Fruit fly (Drosophila melanogaster) whole organism, embryonic: ENCODE results near the gene Sik2.

Experiments used
- Blimp-1 ChIP-seq: fragments of 200-800 bp; sonication (Bioruptor generic); optimal IDR thresholded peaks from 3 replicates; lab custom pipeline; 2018; ENCODE audit warnings: missing biosample characterization, missing genetic modification characterization, mild to moderate bottlenecking, moderate library complexity, missing genetic modification reagents
- BtbVII ChIP-seq: fragments of 200-800 bp; sonication (Bioruptor generic); optimal IDR thresholded peaks from 3 replicates; lab custom pipeline; 2017; ENCODE audit warnings: missing biosample characterization, mild to moderate bottlenecking, missing genetic modification characterization
- CG10267 ChIP-seq: fragments of 200-800 bp; sonication (Bioruptor generic); optimal IDR thresholded peaks from 2 replicates; lab custom pipeline; 2018; ENCODE audit warnings: missing biosample characterization, mild to moderate bottlenecking, missing genetic modification characterization, moderate library complexity
- CG10321 ChIP-seq: fragments of 200-800 bp; sonication (Bioruptor generic); IDR thresholded peaks from 2 replicates; pipeline ENCODE4 v1.3.6; 2022; ENCODE audit warnings: missing biosample characterization, missing genetic modification characterization
- CG11696 ChIP-seq: fragments of 200-800 bp; sonication (Bioruptor generic); IDR thresholded peaks from 2 replicates; pipeline ENCODE4 v1.3.6; 2022; ENCODE audit warnings: missing biosample characterization, missing genetic modification characterization
- CG12391 ChIP-seq: fragments of 200-800 bp; sonication (Bioruptor generic); optimal IDR thresholded peaks from 3 replicates; lab custom pipeline; 2018; ENCODE audit warnings: missing biosample characterization, mild to moderate bottlenecking, missing genetic modification characterization, moderate library complexity
- CG14014 ChIP-seq: fragments of 200-800 bp; sonication (Bioruptor generic); IDR thresholded peaks from 2 replicates; pipeline ENCODE4 v1.3.6; 2022; ENCODE audit warnings: missing biosample characterization, missing genetic modification characterization
- CG1792 ChIP-seq: fragments of 200-800 bp; sonication (Bioruptor generic); optimal IDR thresholded peaks from 2 replicates; lab custom pipeline; 2016; ENCODE audit warnings: missing biosample characterization, missing genetic modification characterization
- CG2712 ChIP-seq: fragments of 200-800 bp; optimal IDR thresholded peaks from 3 replicates; lab custom pipeline; 2019; ENCODE audit warnings: missing biosample characterization, mild to moderate bottlenecking, missing genetic modification characterization, moderate library complexity
- CG32767 ChIP-seq: fragments of 200-800 bp; sonication (Bioruptor generic); IDR thresholded peaks from 2 replicates; pipeline ENCODE4 v1.3.6; 2022; ENCODE audit warnings: missing biosample characterization, missing genetic modification characterization
- CG33213 ChIP-seq: fragments of 200-800 bp; sonication (Bioruptor generic); optimal IDR thresholded peaks from 3 replicates; lab custom pipeline; 2016; ENCODE audit warnings: missing biosample characterization, missing genetic modification characterization
- CG33557 ChIP-seq: fragments of 200-800 bp; sonication (Bioruptor generic); optimal IDR thresholded peaks from 2 replicates; lab custom pipeline; 2019; ENCODE audit warnings: missing biosample characterization, mild to moderate bottlenecking, missing genetic modification characterization, moderate library complexity
- CG3726 ChIP-seq: fragments of 200-800 bp; sonication (Bioruptor generic); IDR thresholded peaks from 3 replicates; pipeline ENCODE4, ENCODE4 v1.3.6; 2022; ENCODE audit warnings: missing biosample characterization, missing genetic modification characterization
- CG4404 ChIP-seq: fragments of 200-800 bp; sonication (Bioruptor generic); IDR thresholded peaks from 2 replicates; pipeline ENCODE4 v1.3.6; 2022; ENCODE audit warnings: missing biosample characterization, missing genetic modification characterization
- CG4617 ChIP-seq: fragments of 200-800 bp; sonication (Bioruptor generic); optimal IDR thresholded peaks from 3 replicates; lab custom pipeline; 2016; ENCODE audit warnings: missing biosample characterization, missing genetic modification characterization, borderline replicate concordance
- CG7987 ChIP-seq: fragments of 200-800 bp; sonication (Bioruptor generic); optimal IDR thresholded peaks from 2 replicates; lab custom pipeline; 2018; ENCODE audit warnings: missing biosample characterization, mild to moderate bottlenecking, missing genetic modification characterization, moderate library complexity
- CG9817 ChIP-seq: fragments of 200-800 bp; sonication (Bioruptor generic); optimal IDR thresholded peaks from 2 replicates; lab custom pipeline; 2018; ENCODE audit warnings: missing biosample characterization, mild to moderate bottlenecking, missing genetic modification characterization, moderate library complexity
- Dfd ChIP-seq, 2 experiments: fragments of >200 bp; optimal IDR thresholded peaks; 2 replicates each; lab custom pipeline; 2017; ENCODE audit warnings: missing biosample characterization in 2 of 2, missing genetic modification characterization in 2 of 2
- Fer1 ChIP-seq: fragments of 200-800 bp; sonication (Bioruptor generic); optimal IDR thresholded peaks from 2 replicates; lab custom pipeline; 2017; ENCODE audit warnings: missing biosample characterization, mild to moderate bottlenecking, missing genetic modification characterization
- Gug ChIP-seq: fragments of 200-800 bp; sonication (Bioruptor generic); IDR thresholded peaks from 4 replicates; pipeline ENCODE4 v1.3.6; 2022; ENCODE audit warnings: missing biosample characterization, missing genetic modification characterization
- H15 ChIP-seq: fragments of 200-800 bp; sonication (Bioruptor generic); IDR thresholded peaks from 3 replicates; pipeline ENCODE4 v1.3.6; 2022; ENCODE audit warnings: missing biosample characterization, missing genetic modification characterization
- H2.0 ChIP-seq: fragments of 200-800 bp; sonication (Bioruptor generic); IDR thresholded peaks from 2 replicates; pipeline ENCODE4 v1.3.6; 2022; ENCODE audit warnings: missing biosample characterization, missing genetic modification characterization
- HLH54F ChIP-seq: fragments of 200-800 bp; sonication (Bioruptor generic); optimal IDR thresholded peaks from 3 replicates; lab custom pipeline; 2016; ENCODE audit warnings: missing biosample characterization, missing genetic modification characterization
- Hr51 ChIP-seq, 2 experiments: fragments of 200-800 bp; sonication (Bioruptor generic); optimal IDR thresholded peaks; 2 replicates in 1 of 2; 3 replicates in 1 of 2; lab custom pipeline; 2016 to 2018; ENCODE audit warnings: missing biosample characterization in 2 of 2, missing genetic modification characterization in 2 of 2, mild to moderate bottlenecking in 1 of 2, moderate library complexity in 1 of 2
- Scr ChIP-seq: fragments of 200-800 bp; sonication (Bioruptor generic); IDR thresholded peaks from 2 replicates; pipeline ENCODE4 v1.3.6; 2022; ENCODE audit warnings: missing biosample characterization, missing genetic modification characterization; ENCODE audit not compliant: partially characterized antibody
- Sry-δ ChIP-seq: fragments of 200-800 bp; sonication (Bioruptor generic); optimal IDR thresholded peaks from 2 replicates; lab custom pipeline; 2016; ENCODE audit warnings: missing biosample characterization, missing genetic modification characterization
- Vsx1 ChIP-seq: fragments of 200-800 bp; sonication (Bioruptor generic); optimal IDR thresholded peaks from 2 replicates; lab custom pipeline; 2017; ENCODE audit warnings: missing biosample characterization, mild to moderate bottlenecking, missing genetic modification characterization, missing genetic modification reagents
- amos ChIP-seq: fragments of 200-800 bp; sonication (Bioruptor generic); IDR thresholded peaks from 2 replicates; pipeline ENCODE4 v1.3.6; 2022; ENCODE audit warnings: missing biosample characterization, missing genetic modification characterization; ENCODE audit not compliant: partially characterized antibody
- ash1 ChIP-seq: fragments of 200-800 bp; sonication (Bioruptor generic); optimal IDR thresholded peaks from 2 replicates; lab custom pipeline; 2018; ENCODE audit warnings: missing biosample characterization, mild to moderate bottlenecking, missing genetic modification characterization
- bsh ChIP-seq, 2 experiments: fragments of 200-800 bp; sonication (Bioruptor generic); optimal IDR thresholded peaks; 2 replicates each; lab custom pipeline; 2017 to 2018; ENCODE audit warnings: mild to moderate bottlenecking in 2 of 2, missing biosample characterization in 2 of 2, missing genetic modification characterization in 2 of 2, moderate library complexity in 1 of 2
- corto ChIP-seq: fragments of 200-800 bp; sonication (Bioruptor generic); optimal IDR thresholded peaks from 2 replicates; lab custom pipeline; 2016; ENCODE audit warnings: missing biosample characterization, mild to moderate bottlenecking, missing genetic modification characterization, moderate library complexity
- danr ChIP-seq: fragments of 200-800 bp; sonication (Bioruptor generic); IDR thresholded peaks from 2 replicates; pipeline ENCODE4 v1.3.6; 2022; ENCODE audit warnings: missing biosample characterization, missing genetic modification characterization
- dm ChIP-seq: fragments of 200-800 bp; sonication (Bioruptor generic); optimal IDR thresholded peaks from 3 replicates; lab custom pipeline; 2016; ENCODE audit warnings: missing biosample characterization, missing genetic modification characterization
- esg ChIP-seq: fragments of 200-800 bp; sonication (Bioruptor generic); conservative IDR thresholded peaks from 2 replicates; pipeline ENCODE4 v1.3.6; 2022; ENCODE audit warnings: missing biosample characterization, missing genetic modification characterization
- fd3F ChIP-seq: fragments of 200-800 bp; sonication (Bioruptor generic); optimal IDR thresholded peaks from 2 replicates; lab custom pipeline; 2018; ENCODE audit warnings: missing biosample characterization, mild to moderate bottlenecking, missing genetic modification characterization, moderate library complexity
- fd64A ChIP-seq: fragments of 200-800 bp; sonication (Bioruptor generic); optimal IDR thresholded peaks from 3 replicates; lab custom pipeline; 2018; ENCODE audit warnings: missing biosample characterization, mild to moderate bottlenecking, missing genetic modification characterization
- gro ChIP-seq: fragments of 200-800 bp; sonication (Bioruptor generic); optimal IDR thresholded peaks from 2 replicates; lab custom pipeline; 2016; ENCODE audit warnings: missing biosample characterization, missing genetic modification characterization
- klu ChIP-seq: fragments of 200-800 bp; sonication (Bioruptor generic); IDR thresholded peaks from 2 replicates; pipeline ENCODE4 v1.3.6; 2022; ENCODE audit warnings: missing biosample characterization, missing genetic modification characterization
- lola ChIP-seq, 3 experiments: fragments of >200 bp in 2 of 3; fragments of 200-800 bp in 1 of 3; sonication (Bioruptor generic) in 1 of 3; optimal IDR thresholded peaks; 2 replicates each; lab custom pipeline; 2017 to 2019; ENCODE audit warnings: missing biosample characterization in 3 of 3, missing genetic modification characterization in 3 of 3, mild to moderate bottlenecking in 1 of 3, moderate library complexity in 1 of 3
- mirr ChIP-seq: fragments of 200-800 bp; sonication (Bioruptor generic); optimal IDR thresholded peaks from 3 replicates; lab custom pipeline; 2018; ENCODE audit warnings: missing biosample characterization, mild to moderate bottlenecking, missing genetic modification characterization
- otp ChIP-seq: fragments of 200-800 bp; sonication (Bioruptor generic); IDR thresholded peaks from 3 replicates; pipeline ENCODE4, ENCODE4 v1.3.6; 2022; ENCODE audit warnings: missing biosample characterization, missing genetic modification characterization
- pan ChIP-seq, 4 experiments: fragments of >200 bp in 3 of 4; fragments of 200-800 bp in 1 of 4; sonication (Bioruptor generic) in 1 of 4; optimal IDR thresholded peaks in 3 of 4; IDR thresholded peaks in 1 of 4; 2 replicates each; pipeline versions ENCODE4 v1.3.6 to Lab custom; 2017 to 2022; ENCODE audit warnings: missing biosample characterization in 2 of 4, missing genetic modification characterization in 2 of 4, mixed read lengths in 1 of 4
- salm ChIP-seq: fragments of 200-800 bp; sonication (Bioruptor generic); optimal IDR thresholded peaks from 2 replicates; lab custom pipeline; 2018; ENCODE audit warnings: missing biosample characterization, mild to moderate bottlenecking, missing genetic modification characterization
- ssp ChIP-seq: fragments of 200-800 bp; sonication (Bioruptor generic); IDR thresholded peaks from 2 replicates; pipeline ENCODE4 v1.3.6; 2022; ENCODE audit warnings: missing biosample characterization, missing genetic modification characterization
- stc ChIP-seq: fragments of 200-800 bp; sonication (Bioruptor generic); IDR thresholded peaks from 2 replicates; pipeline ENCODE4 v1.3.6; 2022; ENCODE audit warnings: missing biosample characterization, missing genetic modification characterization
- tgo ChIP-seq: fragments of 200-800 bp; sonication (Bioruptor generic); IDR thresholded peaks from 3 replicates; pipeline ENCODE4 v1.3.6; 2022; ENCODE audit warnings: missing biosample characterization, missing genetic modification characterization
- trem ChIP-seq: fragments of 200-800 bp; optimal IDR thresholded peaks from 3 replicates; lab custom pipeline; 2019; ENCODE audit warnings: missing biosample characterization, mild to moderate bottlenecking, missing genetic modification characterization, moderate library complexity
- ttk ChIP-seq: fragments of 200-800 bp; sonication (Bioruptor generic); IDR thresholded peaks from 2 replicates; pipeline ENCODE4 v2.1.2; 2022; ENCODE audit warnings: missing biosample characterization, missing genetic modification characterization
- z ChIP-seq: fragments of 200-800 bp; sonication (Bioruptor generic); IDR thresholded peaks from 3 replicates; pipeline ENCODE4 v1.3.6; 2022; ENCODE audit warnings: missing biosample characterization, missing genetic modification characterization

The Sik2 gene

dm6 chrX:2036800-2037488, 24.8 kb downstream of the Sik2 start (continued):
- no peak for TF ChIP-seq CG12391 (tag; lab: Kevin White, UChicago)
- peak in 1 of 2 experiments; percentile 14 for TF ChIP-seq pan (optimal IDR thresholded peaks at IDR 0.05; lab: Kevin White, UChicago)
- TF ChIP-seq pan (GFP tag; optimal IDR thresholded peaks at IDR 0.05 in 1 of 2, IDR thresholded peaks at IDR 0.05 in 1 of 2): no peak
- TF ChIP-seq Vsx1 (GFP tag; lab: Kevin White, UChicago): no peak
- no peak for TF ChIP-seq amos (GFP tag; lab: Robert Waterston, UW)
- TF ChIP-seq CG11696 (GFP tag; lab: Robert Waterston, UW): no peak
- no peak for TF ChIP-seq CG3726 (GFP tag; lab: Robert Waterston, UW)
- TF ChIP-seq stc: no peak
- no peak for TF ChIP-seq salm (tag; lab: Kevin White, UChicago)
- no peak for TF ChIP-seq CG4617 (GFP tag; lab: Kevin White, UChicago)
- 0 out of 3 replicates have a peak, but pooled peaks have one; percentile 32 for TF ChIP-seq H15
- TF ChIP-seq danr: no peak
- no peak for TF ChIP-seq klu (GFP tag; lab: Robert Waterston, UW)
- TF ChIP-seq trem (tag; lab: Kevin White, UChicago): no peak
- TF ChIP-seq ttk (GFP tag; lab: Robert Waterston, UW): no peak
- no peak for TF ChIP-seq BtbVII (GFP tag; lab: Kevin White, UChicago)
- no peak for TF ChIP-seq CG1792 (GFP tag; lab: Kevin White, UChicago)
- no peak for TF ChIP-seq lola (GFP tag; optimal IDR thresholded peaks at IDR 0.05; lab: Kevin White, UChicago)
- TF ChIP-seq gro: no peak
- TF ChIP-seq Sry-δ: no peak
- TF ChIP-seq mirr (GFP tag; lab: Kevin White, UChicago): no peak
- TF ChIP-seq Fer1 (GFP tag; lab: Kevin White, UChicago): no peak
- no peak for TF ChIP-seq CG10267 (tag; lab: Kevin White, UChicago)
- TF ChIP-seq dm (GFP tag; lab: Kevin White, UChicago): no peak
- no peak for TF ChIP-seq Dfd (GFP tag; optimal IDR thresholded peaks at IDR 0.05; lab: Kevin White, UChicago)
- no peak for TF ChIP-seq fd3F (GFP tag; lab: Kevin White, UChicago)
- TF ChIP-seq H2.0: no peak
- TF ChIP-seq esg (GFP tag; lab: Robert Waterston, UW): no peak
- no peak for TF ChIP-seq corto (GFP tag; lab: Kevin White, UChicago)
- no peak for TF ChIP-seq Gug (GFP tag; lab: Robert Waterston, UW)
- no peak for TF ChIP-seq fd64A (GFP tag; lab: Kevin White, UChicago)
- peak; percentile 14 for TF ChIP-seq HLH54F (GFP tag; lab: Kevin White, UChicago)
- no peak for TF ChIP-seq Scr (GFP tag; lab: Robert Waterston, UW)
- TF ChIP-seq CG2712 (tag; lab: Kevin White, UChicago): no peak
- no peak for TF ChIP-seq CG4404 (GFP tag; lab: Robert Waterston, UW)
- TF ChIP-seq CG32767 (GFP tag; lab: Robert Waterston, UW): no peak
- no peak for TF ChIP-seq tgo (GFP tag; lab: Robert Waterston, UW)
- no peak for TF ChIP-seq CG7987 (GFP tag; lab: Kevin White, UChicago)
- no peak for TF ChIP-seq ash1 (GFP tag; lab: Kevin White, UChicago)
- no peak for TF ChIP-seq CG10321
- TF ChIP-seq Hr51 (GFP tag; optimal IDR thresholded peaks at IDR 0.05; lab: Kevin White, UChicago): peak in 1 of 2 experiments; percentile 30
- no peak for TF ChIP-seq otp (GFP tag; lab: Robert Waterston, UW)
- no peak for TF ChIP-seq ssp (GFP tag; lab: Robert Waterston, UW)
- peak in 1 of 2 experiments; percentile 13 for TF ChIP-seq bsh (GFP tag; optimal IDR thresholded peaks at IDR 0.05; lab: Kevin White, UChicago)
- TF ChIP-seq CG14014 (GFP tag; lab: Robert Waterston, UW): no peak
- no peak for TF ChIP-seq CG33213 (GFP tag; lab: Kevin White, UChicago)
- peak; percentile 24 for TF ChIP-seq Blimp-1 (GFP tag; lab: Kevin White, UChicago)
- no peak for TF ChIP-seq CG33557 (GFP tag; lab: Kevin White, UChicago)
- TF ChIP-seq z (GFP tag; lab: Robert Waterston, UW): no peak
- no peak for TF ChIP-seq CG9817
